Fruit fly (Drosophila melanogaster) whole organism, wandering third instar larva: Measurements from ENCODE around the gene mtm.

ENCODE experiments used
- Dfd ChIP-seq: fragments of >200 bp; optimal IDR thresholded peaks from 2 replicates; lab custom pipeline; 2017; ENCODE audit warnings: missing biosample characterization, missing genetic modification characterization
- Myc ChIP-seq: fragments of >200 bp; optimal IDR thresholded peaks from 2 replicates; lab custom pipeline; 2017
- OdsH ChIP-seq: fragments of 200-800 bp; sonication (Bioruptor generic); optimal IDR thresholded peaks from 2 replicates; lab custom pipeline; 2016; ENCODE audit warnings: missing biosample characterization, mild to moderate bottlenecking, missing genetic modification characterization
- br ChIP-seq: fragments of 200-800 bp; sonication (Bioruptor generic); optimal IDR thresholded peaks from 2 replicates; lab custom pipeline; 2016; ENCODE audit warnings: missing biosample characterization, missing genetic modification characterization
- dmrt93B ChIP-seq: fragments of 200-800 bp; sonication (Bioruptor generic); optimal IDR thresholded peaks from 2 replicates; lab custom pipeline; 2018; ENCODE audit warnings: missing biosample characterization, mild to moderate bottlenecking, missing genetic modification characterization
- fru ChIP-seq: fragments of 200-800 bp; sonication (Bioruptor generic); optimal IDR thresholded peaks from 3 replicates; lab custom pipeline; 2016; ENCODE audit warnings: missing biosample characterization, mild to moderate bottlenecking, missing genetic modification characterization
- h ChIP-seq: fragments of 200-800 bp; sonication (Bioruptor generic); optimal IDR thresholded peaks from 3 replicates; lab custom pipeline; 2016; ENCODE audit warnings: missing biosample characterization, mild to moderate bottlenecking, missing genetic modification characterization
- lola ChIP-seq: fragments of >200 bp; optimal IDR thresholded peaks from 2 replicates; lab custom pipeline; 2017; ENCODE audit warnings: missing biosample characterization, missing genetic modification characterization
- sage ChIP-seq: fragments of 200-800 bp; sonication (Bioruptor generic); optimal IDR thresholded peaks from 2 replicates; lab custom pipeline; 2016; ENCODE audit warnings: missing biosample characterization, mild to moderate bottlenecking, missing genetic modification characterization
- tai ChIP-seq: sonication (Bioruptor generic); optimal IDR thresholded peaks from 2 replicates; lab custom pipeline; 2016; ENCODE audit warnings: missing biosample characterization, missing genetic modification characterization
- usp ChIP-seq: fragments of >200 bp; optimal IDR thresholded peaks from 2 replicates; lab custom pipeline; 2017; ENCODE audit warnings: missing biosample characterization, missing genetic modification characterization

DNA sequence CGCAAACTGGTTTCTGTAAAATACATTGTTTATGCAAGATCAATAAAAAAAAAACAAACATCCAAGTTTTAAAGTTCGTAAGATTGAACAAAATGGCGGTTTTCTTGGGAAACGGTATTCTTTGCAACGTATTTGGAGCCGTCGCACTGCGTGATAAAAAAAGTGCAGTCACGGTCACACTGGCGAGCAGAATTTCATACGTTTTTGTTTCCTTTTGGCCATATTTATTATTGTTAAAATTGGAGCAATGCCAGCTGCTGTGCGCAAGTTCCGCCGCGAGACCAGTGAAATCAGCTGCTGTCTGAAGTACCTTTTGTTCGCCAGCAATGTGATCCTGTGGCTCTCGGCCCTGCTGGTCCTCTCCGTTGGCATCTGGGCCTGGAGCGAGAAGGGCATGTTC is 36.8 kb downstream of the mtm start, which contains the start of gene Tsp26A:
- TF ChIP-seq fru (GFP tag; lab: Kevin White, UChicago) (no peak), dmrt93B (no peak), br (GFP tag; lab: Kevin White, UChicago) (no peak), OdsH (no peak), lola (GFP tag; lab: Kevin White, UChicago) (no peak), Myc (lab: Kevin White, UChicago) (no peak), h (GFP tag; lab: Kevin White, UChicago) (no peak), Dfd (no peak), tai (GFP tag; lab: Kevin White, UChicago) (no peak), sage (GFP tag; lab: Kevin White, UChicago) (no peak), usp (GFP tag; lab: Kevin White, UChicago) (no peak)
